Fruit fly (Drosophila melanogaster): ENCODE data around the gene Ubc84D.

The Ubc84D gene

dm6 chr3R:7508198-7508837, 10.9 kb downstream of the Ubc84D start:
- no peak for TF ChIP-seq noc (tag; optimal IDR thresholded peaks at IDR 0.05)

- TF ChIP-seq noc (tag; optimal IDR thresholded peaks at IDR 0.05), result peak; percentile 88
Measured at dm6 chr3R:7506314-7506988, 12.8 kb downstream of the Ubc84D start.

- TF ChIP-seq noc (tag; optimal IDR thresholded peaks at IDR 0.05), result peak; percentile 49
Measured at dm6 chr3R:7504989-7505761, 14.1 kb downstream of the Ubc84D start, which contains the start of gene alpha-Est9. alpha-Est9 (minus strand) TSS chr3R:7505098.

dm6 chr3R:7503216-7503615, 16.0 kb downstream of the Ubc84D start:
- peak; percentile 9 for TF ChIP-seq noc (tag; optimal IDR thresholded peaks at IDR 0.05)

- no peak for TF ChIP-seq noc (tag; optimal IDR thresholded peaks at IDR 0.05)
Measured at dm6 chr3R:7502276-7502675, 17.0 kb downstream of the Ubc84D start, which contains the start of gene Mics1. Mics1 (minus strand) TSS chr3R:7502376.

dm6 chr3R:7500513-7500912, 18.7 kb downstream of the Ubc84D start:
- TF ChIP-seq noc (tag; optimal IDR thresholded peaks at IDR 0.05), result peak; percentile 8

dm6 chr3R:7499488-7499887, 19.8 kb downstream of the Ubc84D start:
- TF ChIP-seq noc (tag; optimal IDR thresholded peaks at IDR 0.05), result peak; percentile 63

- TF ChIP-seq noc (tag; optimal IDR thresholded peaks at IDR 0.05), result no peak
Measured at dm6 chr3R:7497488-7497887, 21.8 kb downstream of the Ubc84D start.

dm6 chr3R:7493745-7494144, 25.5 kb downstream of the Ubc84D start, which contains the start of gene alpha-Est10:
alpha-Est10 (minus strand) TSS chr3R:7493845.
- no peak for TF ChIP-seq noc (tag; optimal IDR thresholded peaks at IDR 0.05)

- TF ChIP-seq noc (tag; optimal IDR thresholded peaks at IDR 0.05), result no peak
Measured at dm6 chr3R:7493171-7493570, 26.1 kb downstream of the Ubc84D start, which contains the start of gene CG42656. CG42656 (minus strand) TSS chr3R:7493271.

- no peak for TF ChIP-seq noc (tag; optimal IDR thresholded peaks at IDR 0.05)
Measured at dm6 chr3R:7492099-7492498, 27.2 kb downstream of the Ubc84D start.

dm6 chr3R:7491453-7491853, 27.8 kb downstream of the Ubc84D start:
- no peak for TF ChIP-seq noc (tag; optimal IDR thresholded peaks at IDR 0.05)

- TF ChIP-seq noc (tag; optimal IDR thresholded peaks at IDR 0.05), result no peak
Measured at dm6 chr3R:7490884-7491283, 28.4 kb downstream of the Ubc84D start.

- TF ChIP-seq noc (tag; optimal IDR thresholded peaks at IDR 0.05), result no peak
Measured at dm6 chr3R:7489902-7490301, 29.4 kb downstream of the Ubc84D start.

- no peak for TF ChIP-seq noc (tag; optimal IDR thresholded peaks at IDR 0.05)
Measured at dm6 chr3R:7475708-7476107, 43.5 kb downstream of the Ubc84D start.

- peak; percentile 44 for TF ChIP-seq noc (tag; optimal IDR thresholded peaks at IDR 0.05)
Measured at dm6 chr3R:7474616-7475120, 44.6 kb downstream of the Ubc84D start.

Measured in whole organism, larva.